Worm (Caenorhabditis elegans) whole organism, L3 larva: Measurements from ENCODE around the gene mlc-1.

Experiments
- aly-2 ChIP-seq: fragments of 150-350 bp; optimal IDR thresholded peaks from 2 replicates; lab custom pipeline; 2014; ENCODE audit warnings: missing biosample characterization, missing genetic modification characterization
- ama-1 ChIP-seq: fragments of 150-350 bp; optimal IDR thresholded peaks from 2 replicates; lab custom pipeline; 2018
- ceh-82 ChIP-seq: fragments of 150-350 bp; optimal IDR thresholded peaks from 2 replicates; lab custom pipeline; 2014; ENCODE audit warnings: missing biosample characterization, missing genetic modification characterization
- ceh-9 ChIP-seq: sonication (generic microtip); optimal IDR thresholded peaks from 2 replicates; lab custom pipeline; 2018; ENCODE audit warnings: missing biosample characterization, missing genetic modification characterization
- daf-12 ChIP-seq: fragments of 150-350 bp; optimal IDR thresholded peaks from 2 replicates; lab custom pipeline; 2014; ENCODE audit warnings: missing biosample characterization, missing genetic modification reagents, missing genetic modification characterization
- egl-27 ChIP-seq: sonication (generic microtip); optimal IDR thresholded peaks from 4 replicates; lab custom pipeline; 2017; ENCODE audit warnings: missing biosample characterization, missing genetic modification reagents, missing genetic modification characterization
- elt-2 ChIP-seq: sonication (generic microtip); optimal IDR thresholded peaks from 2 replicates; lab custom pipeline; 2016; ENCODE audit warnings: missing genetic modification reagents, mild to moderate bottlenecking, missing genetic modification characterization, missing compliant biosample characterization
- elt-3 ChIP-seq, 3 experiments: fragments of 150-350 bp in 1 of 3; sonication (generic microtip) in 2 of 3; optimal IDR thresholded peaks; 2 replicates in 2 of 3; 4 replicates in 1 of 3; lab custom pipeline; 2014 to 2017; ENCODE audit warnings: missing biosample characterization in 3 of 3, missing genetic modification characterization in 3 of 3
- eor-1 ChIP-seq, 2 experiments: fragments of 150-350 bp; optimal IDR thresholded peaks; 2 replicates each; lab custom pipeline; 2014 to 2018; ENCODE audit warnings: missing biosample characterization in 2 of 2, missing genetic modification characterization in 2 of 2
- fkh-10 ChIP-seq: sonication (generic microtip); optimal IDR thresholded peaks from 2 replicates; lab custom pipeline; 2017; ENCODE audit warnings: missing biosample characterization, missing genetic modification reagents, missing genetic modification characterization
- fkh-2 ChIP-seq: fragments of 150-350 bp; optimal IDR thresholded peaks from 2 replicates; lab custom pipeline; 2014; ENCODE audit warnings: missing biosample characterization, missing genetic modification reagents, missing genetic modification characterization
- hmg-11 ChIP-seq: sonication (generic microtip); optimal IDR thresholded peaks from 2 replicates; lab custom pipeline; 2016; ENCODE audit warnings: missing genetic modification characterization, missing compliant biosample characterization
- jun-1 ChIP-seq: fragments of 150-350 bp; optimal IDR thresholded peaks from 2 replicates; lab custom pipeline; 2014; ENCODE audit warnings: missing biosample characterization, missing genetic modification reagents, missing genetic modification characterization
- lin-15B ChIP-seq: fragments of 150-350 bp; optimal IDR thresholded peaks from 2 replicates; lab custom pipeline; 2014; ENCODE audit warnings: missing biosample characterization, missing genetic modification characterization
- lin-39 ChIP-seq: fragments of 150-350 bp; optimal IDR thresholded peaks from 2 replicates; lab custom pipeline; 2018; ENCODE audit warnings: missing biosample characterization, missing genetic modification reagents, missing genetic modification characterization
- lsy-12 ChIP-seq: sonication (generic microtip); optimal IDR thresholded peaks from 2 replicates; lab custom pipeline; 2016; ENCODE audit warnings: mild to moderate bottlenecking, missing genetic modification characterization, missing compliant biosample characterization
- mml-1 ChIP-seq: fragments of 150-350 bp; sonication (generic microtip); optimal IDR thresholded peaks from 3 replicates; lab custom pipeline; 2014; ENCODE audit warnings: missing biosample characterization, missing genetic modification characterization
- nfya-1 ChIP-seq: sonication (generic microtip); optimal IDR thresholded peaks from 2 replicates; lab custom pipeline; 2017; ENCODE audit warnings: missing genetic modification characterization, mild to moderate bottlenecking, missing compliant biosample characterization, antibody characterized with exemption, moderate library complexity; ENCODE audit not compliant: insufficient read depth
- nhr-12 ChIP-seq: fragments of 150-350 bp; optimal IDR thresholded peaks from 2 replicates; lab custom pipeline; 2014; ENCODE audit warnings: missing biosample characterization, missing genetic modification characterization
- nhr-28 ChIP-seq: fragments of 150-350 bp; optimal IDR thresholded peaks from 2 replicates; lab custom pipeline; 2014; ENCODE audit warnings: missing biosample characterization, missing genetic modification characterization
- nhr-43 ChIP-seq: sonication (generic microtip); optimal IDR thresholded peaks from 2 replicates; lab custom pipeline; 2016; ENCODE audit warnings: mild to moderate bottlenecking, missing genetic modification characterization, missing compliant biosample characterization; ENCODE audit not compliant: poor library complexity, severe bottlenecking
- nhr-67 ChIP-seq: fragments of 150-350 bp; optimal IDR thresholded peaks from 2 replicates; lab custom pipeline; 2014; ENCODE audit warnings: missing biosample characterization, missing genetic modification characterization
- nhr-77 ChIP-seq: fragments of 150-350 bp; optimal IDR thresholded peaks from 2 replicates; lab custom pipeline; 2014; ENCODE audit warnings: missing biosample characterization, missing genetic modification characterization
- pha-4 ChIP-seq: fragments of 150-350 bp; optimal IDR thresholded peaks from 2 replicates; lab custom pipeline; 2014; ENCODE audit warnings: missing biosample characterization, missing genetic modification reagents, missing genetic modification characterization
- pqm-1 ChIP-seq: fragments of 150-350 bp; optimal IDR thresholded peaks from 2 replicates; lab custom pipeline; 2017; ENCODE audit warnings: missing biosample characterization, missing genetic modification characterization, inconsistent platforms
- sea-2 ChIP-seq: fragments of 150-350 bp; sonication (generic microtip); optimal IDR thresholded peaks from 4 replicates; lab custom pipeline; 2014; ENCODE audit warnings: missing biosample characterization, missing genetic modification reagents, missing genetic modification characterization
- skn-1 ChIP-seq: fragments of 150-350 bp; optimal IDR thresholded peaks from 2 replicates; lab custom pipeline; 2014; ENCODE audit warnings: missing biosample characterization, missing genetic modification characterization
- snpc-4 ChIP-seq: fragments of 150-350 bp; optimal IDR thresholded peaks from 2 replicates; lab custom pipeline; 2014; ENCODE audit warnings: missing biosample characterization, missing genetic modification characterization
- unc-62 ChIP-seq: fragments of 150-350 bp; sonication (generic microtip); optimal IDR thresholded peaks from 4 replicates; lab custom pipeline; 2014; ENCODE audit warnings: missing biosample characterization, missing genetic modification reagents, missing genetic modification characterization
- zag-1 ChIP-seq: fragments of 150-350 bp; optimal IDR thresholded peaks from 2 replicates; lab custom pipeline; 2014; ENCODE audit warnings: missing biosample characterization, missing genetic modification characterization
- ztf-11 ChIP-seq: fragments of 150-350 bp; optimal IDR thresholded peaks from 2 replicates; lab custom pipeline; 2014; ENCODE audit warnings: missing biosample characterization, missing genetic modification characterization

mlc-1 gene

ce11 chrX:17461958-17462357 is 2.9 kb downstream of the mlc-1 start:
- TF ChIP-seq elt-3 (tag; optimal IDR thresholded peaks at IDR 0.05; lab: Kevin White, UChicago) (no peak), lin-39 (tag; lab: Kevin White, UChicago) (peak; percentile 53), nfya-1 (peak; percentile 22)

- no peak for TF ChIP-seq nhr-43 (tag; lab: Kevin White, UChicago)
- no peak for TF ChIP-seq elt-2
- no peak for TF ChIP-seq egl-27 (tag; lab: Kevin White, UChicago)
- no peak for TF ChIP-seq snpc-4 (tag; lab: Kevin White, UChicago)
- TF ChIP-seq ztf-11 (tag; lab: Kevin White, UChicago): no peak
- no peak for TF ChIP-seq jun-1 (tag; lab: Kevin White, UChicago)
- TF ChIP-seq hmg-11: no peak
- no peak for TF ChIP-seq fkh-10 (GFP tag; lab: Kevin White, UChicago)
- no peak for TF ChIP-seq ceh-9 (tag; lab: Kevin White, UChicago)
- no peak for TF ChIP-seq unc-62 (GFP tag; lab: Kevin White, UChicago)
- no peak for TF ChIP-seq zag-1 (tag; lab: Kevin White, UChicago)
- no peak for TF ChIP-seq lin-15B (tag; lab: Kevin White, UChicago)
- TF ChIP-seq skn-1 (tag; lab: Kevin White, UChicago): no peak
Observed at ce11 chrX:17464801-17465200, 5.8 kb downstream of the mlc-1 start, which contains the start of gene slc-17.1. Gene slc-17.1 (minus strand): TSS chrX:17464901.

ce11 chrX:17466615-17467014 is 7.6 kb downstream of the mlc-1 start, which contains the start of gene ZK54.3:
Gene ZK54.3 (minus strand): TSS chrX:17467005.
- peak; percentile 51 for TF ChIP-seq nfya-1
- TF ChIP-seq nhr-67 (tag; lab: Kevin White, UChicago): no peak

ce11 chrX:17468483-17468882 is 9.5 kb downstream of the mlc-1 start:
- TF ChIP-seq nhr-67 (tag; lab: Kevin White, UChicago) (no peak), aly-2 (tag; lab: Kevin White, UChicago) (no peak), pha-4 (no peak), nhr-12 (no peak), jun-1 (tag; lab: Kevin White, UChicago) (no peak), daf-12 (no peak), sea-2 (GFP tag; lab: Kevin White, UChicago) (no peak), egl-27 (tag; lab: Kevin White, UChicago) (no peak), ztf-11 (tag; lab: Kevin White, UChicago) (no peak), ama-1 (lab: Kevin White, UChicago) (no peak), lsy-12 (tag; lab: Kevin White, UChicago) (no peak), eor-1 (tag; optimal IDR thresholded peaks at IDR 0.05; lab: Kevin White, UChicago) (no peak), nhr-28 (tag; lab: Kevin White, UChicago) (no peak), ceh-9 (tag; lab: Kevin White, UChicago) (no peak), mml-1 (tag; lab: Kevin White, UChicago) (no peak), skn-1 (tag; lab: Kevin White, UChicago) (no peak), fkh-2 (tag; lab: Kevin White, UChicago) (no peak), elt-3 (tag; optimal IDR thresholded peaks at IDR 0.05; lab: Kevin White, UChicago) (no peak)

ce11 chrX:17471703-17472102 is 12.7 kb downstream of the mlc-1 start:
- TF ChIP-seq pha-4 (peak; percentile 68), jun-1 (tag; lab: Kevin White, UChicago) (peak; percentile 87), elt-2 (peak; percentile 95), skn-1 (tag; lab: Kevin White, UChicago) (no peak), aly-2 (tag; lab: Kevin White, UChicago) (no peak), ceh-82 (no peak), pqm-1 (tag; lab: Kevin White, UChicago) (peak; percentile 87)

- TF ChIP-seq egl-27 (tag; lab: Kevin White, UChicago) (no peak), elt-2 (peak; percentile 79), nhr-77 (tag; lab: Kevin White, UChicago) (no peak), pqm-1 (tag; lab: Kevin White, UChicago) (peak; percentile 74)
Observed at ce11 chrX:17472917-17473316, 13.9 kb downstream of the mlc-1 start.
